Fruit fly (Drosophila melanogaster) whole organism, embryonic: ENCODE measurements around the gene CG34417.

Source experiments
- B-H1 ChIP-seq: fragments of 200-800 bp; sonication (Bioruptor generic); IDR thresholded peaks from 3 replicates; pipeline ENCODE4 v1.3.6; 2022; ENCODE audit warnings: missing biosample characterization, missing genetic modification characterization
- Bgb ChIP-seq: fragments of 200-800 bp; sonication (Bioruptor generic); IDR thresholded peaks from 2 replicates; pipeline ENCODE4 v1.3.6; 2022; ENCODE audit warnings: missing biosample characterization, missing genetic modification characterization; ENCODE audit not compliant: partially characterized antibody
- CG11456 ChIP-seq: fragments of 200-800 bp; sonication (Bioruptor generic); IDR thresholded peaks from 3 replicates; pipeline ENCODE4 v1.3.6; 2022; ENCODE audit warnings: missing biosample characterization, missing genetic modification characterization
- CG11695 ChIP-seq: fragments of 200-800 bp; sonication (Bioruptor generic); IDR thresholded peaks from 3 replicates; pipeline ENCODE4 v1.3.6; 2022; ENCODE audit warnings: missing biosample characterization, missing genetic modification characterization
- CG11723 ChIP-seq: fragments of 200-800 bp; sonication (Bioruptor generic); optimal IDR thresholded peaks from 2 replicates; lab custom pipeline; 2017; ENCODE audit warnings: missing biosample characterization, mild to moderate bottlenecking, missing genetic modification characterization
- CG12071 ChIP-seq: fragments of 200-800 bp; sonication (Bioruptor generic); optimal IDR thresholded peaks from 3 replicates; lab custom pipeline; 2018; ENCODE audit warnings: missing biosample characterization, mild to moderate bottlenecking, missing genetic modification characterization
- CG12744 ChIP-seq: fragments of 200-800 bp; sonication (Bioruptor generic); optimal IDR thresholded peaks from 2 replicates; lab custom pipeline; 2016; ENCODE audit warnings: missing biosample characterization, missing genetic modification characterization
- CG13296 ChIP-seq: fragments of 200-800 bp; sonication (Bioruptor generic); optimal IDR thresholded peaks from 3 replicates; lab custom pipeline; 2018; ENCODE audit warnings: missing biosample characterization, mild to moderate bottlenecking, missing genetic modification characterization
- CG15269 ChIP-seq: fragments of 200-800 bp; sonication (Bioruptor generic); optimal IDR thresholded peaks from 2 replicates; lab custom pipeline; 2018; ENCODE audit warnings: missing biosample characterization, mild to moderate bottlenecking, missing genetic modification characterization, moderate library complexity
- CG2129 ChIP-seq: fragments of 200-800 bp; sonication (Bioruptor generic); IDR thresholded peaks from 2 replicates; pipeline ENCODE4 v1.3.6; 2022; ENCODE audit warnings: missing biosample characterization, missing genetic modification characterization; ENCODE audit not compliant: partially characterized antibody
- CG31224 ChIP-seq: fragments of 200-800 bp; sonication (Bioruptor generic); IDR thresholded peaks from 2 replicates; pipeline ENCODE4 v1.3.6; 2022; ENCODE audit warnings: missing biosample characterization, missing genetic modification characterization
- CG34224 ChIP-seq: fragments of 200-800 bp; sonication (Bioruptor generic); IDR thresholded peaks from 3 replicates; pipeline ENCODE4 v1.3.6; 2022; ENCODE audit warnings: missing biosample characterization, missing genetic modification characterization; ENCODE audit not compliant: partially characterized antibody
- CG5245 ChIP-seq: fragments of 200-800 bp; sonication (Bioruptor generic); optimal IDR thresholded peaks from 3 replicates; lab custom pipeline; 2016; ENCODE audit warnings: missing biosample characterization, missing genetic modification characterization
- CG5953 ChIP-seq: fragments of 200-800 bp; sonication (Bioruptor generic); IDR thresholded peaks from 2 replicates; pipeline ENCODE4 v1.3.6; 2022; ENCODE audit warnings: missing biosample characterization, missing genetic modification characterization
- CG6175 ChIP-seq: fragments of 200-800 bp; sonication (Bioruptor generic); IDR thresholded peaks from 3 replicates; pipeline ENCODE4 v1.3.6; 2022; ENCODE audit warnings: missing biosample characterization, missing genetic modification characterization
- CG6683 ChIP-seq: fragments of 200-800 bp; sonication (Bioruptor generic); optimal IDR thresholded peaks from 2 replicates; lab custom pipeline; 2017; ENCODE audit warnings: missing biosample characterization, mild to moderate bottlenecking, missing genetic modification characterization, missing genetic modification reagents
- CG7839 ChIP-seq: fragments of 200-800 bp; sonication (Bioruptor generic); optimal IDR thresholded peaks from 3 replicates; lab custom pipeline; 2018; ENCODE audit warnings: missing biosample characterization, mild to moderate bottlenecking, missing genetic modification characterization, moderate library complexity
- CG8944 ChIP-seq: fragments of 200-800 bp; sonication (Bioruptor generic); optimal IDR thresholded peaks from 3 replicates; lab custom pipeline; 2016; ENCODE audit warnings: missing biosample characterization, missing genetic modification characterization
- CG9727 ChIP-seq: fragments of 200-800 bp; sonication (Bioruptor generic); optimal IDR thresholded peaks from 3 replicates; lab custom pipeline; 2017; ENCODE audit warnings: missing biosample characterization, mild to moderate bottlenecking, missing genetic modification characterization
- CrebB ChIP-seq: fragments of 200-800 bp; sonication (Bioruptor generic); optimal IDR thresholded peaks from 3 replicates; lab custom pipeline; 2018; ENCODE audit warnings: missing biosample characterization, mild to moderate bottlenecking, missing genetic modification characterization
- Dip3 ChIP-seq: fragments of 200-800 bp; sonication (Bioruptor generic); optimal IDR thresholded peaks from 3 replicates; lab custom pipeline; 2016; ENCODE audit warnings: missing biosample characterization, missing genetic modification characterization
- Ets65A ChIP-seq: fragments of 200-800 bp; sonication (Bioruptor generic); peaks from one replicate; lab custom pipeline; 2016; ENCODE audit warnings: missing biosample characterization, missing genetic modification characterization
- Hr3 ChIP-seq: fragments of 200-800 bp; sonication (Bioruptor generic); optimal IDR thresholded peaks from 3 replicates; lab custom pipeline; 2016; ENCODE audit warnings: missing biosample characterization, missing genetic modification characterization
- Hr78 ChIP-seq, 2 experiments: fragments of 200-800 bp in 1 of 2; fragments of >200 bp in 1 of 2; sonication (Bioruptor generic) in 1 of 2; optimal IDR thresholded peaks; 2 replicates each; lab custom pipeline; 2017 to 2019; ENCODE audit warnings: missing biosample characterization in 2 of 2, missing genetic modification characterization in 2 of 2, mild to moderate bottlenecking in 1 of 2, moderate library complexity in 1 of 2
- Lim3 ChIP-seq: fragments of 200-800 bp; sonication (Bioruptor generic); IDR thresholded peaks from 2 replicates; pipeline ENCODE4 v1.3.6; 2022; ENCODE audit warnings: missing biosample characterization, missing genetic modification characterization
- Mad ChIP-seq: fragments of 200-800 bp; sonication (Bioruptor generic); optimal IDR thresholded peaks from 2 replicates; lab custom pipeline; 2016; ENCODE audit warnings: missing biosample characterization, missing genetic modification characterization
- NC2β ChIP-seq: fragments of 200-800 bp; sonication (Bioruptor generic); optimal IDR thresholded peaks from 2 replicates; lab custom pipeline; 2016; ENCODE audit warnings: missing biosample characterization, missing genetic modification characterization
- Nf-YC ChIP-seq: fragments of 200-800 bp; optimal IDR thresholded peaks from 3 replicates; lab custom pipeline; 2019; ENCODE audit warnings: missing biosample characterization, mild to moderate bottlenecking, missing genetic modification characterization, moderate library complexity
- Scr ChIP-seq: fragments of 200-800 bp; sonication (Bioruptor generic); IDR thresholded peaks from 2 replicates; pipeline ENCODE4 v1.3.6; 2022; ENCODE audit warnings: missing biosample characterization, missing genetic modification characterization; ENCODE audit not compliant: partially characterized antibody
- Side ChIP-seq: fragments of 200-800 bp; sonication (Bioruptor generic); optimal IDR thresholded peaks from 2 replicates; lab custom pipeline; 2016; ENCODE audit warnings: missing biosample characterization, missing genetic modification characterization
- Spps ChIP-seq: fragments of 200-800 bp; sonication (Bioruptor generic); optimal IDR thresholded peaks from 2 replicates; lab custom pipeline; 2018; ENCODE audit warnings: missing biosample characterization, mild to moderate bottlenecking, missing genetic modification characterization
- Usf ChIP-seq: fragments of 200-800 bp; sonication (Bioruptor generic); optimal IDR thresholded peaks from 2 replicates; lab custom pipeline; 2017; ENCODE audit warnings: missing genotype, missing biosample characterization, missing genetic modification characterization
- Vsx1 ChIP-seq: fragments of 200-800 bp; sonication (Bioruptor generic); optimal IDR thresholded peaks from 2 replicates; lab custom pipeline; 2017; ENCODE audit warnings: missing biosample characterization, mild to moderate bottlenecking, missing genetic modification characterization, missing genetic modification reagents
- bsh ChIP-seq, 2 experiments: fragments of 200-800 bp; sonication (Bioruptor generic); optimal IDR thresholded peaks; 2 replicates each; lab custom pipeline; 2017 to 2018; ENCODE audit warnings: mild to moderate bottlenecking in 2 of 2, missing biosample characterization in 2 of 2, missing genetic modification characterization in 2 of 2, moderate library complexity in 1 of 2
- cad ChIP-seq: fragments of >200 bp; optimal IDR thresholded peaks from 2 replicates; lab custom pipeline; 2017; ENCODE audit warnings: missing biosample characterization, missing genetic modification characterization
- ci ChIP-seq: fragments of 200-800 bp; sonication (Bioruptor generic); IDR thresholded peaks from 3 replicates; pipeline ENCODE4 v1.3.6; 2022; ENCODE audit warnings: missing biosample characterization, missing genetic modification characterization
- cwo ChIP-seq: fragments of 200-800 bp; sonication (Bioruptor generic); optimal IDR thresholded peaks from 3 replicates; lab custom pipeline; 2017; ENCODE audit warnings: missing biosample characterization, missing genetic modification characterization, mild to moderate bottlenecking, moderate library complexity, missing genetic modification reagents
- disco-r ChIP-seq: fragments of 200-800 bp; sonication (Bioruptor generic); optimal IDR thresholded peaks from 2 replicates; lab custom pipeline; 2016; ENCODE audit warnings: missing biosample characterization, missing genetic modification characterization
- fd3F ChIP-seq: fragments of 200-800 bp; sonication (Bioruptor generic); optimal IDR thresholded peaks from 2 replicates; lab custom pipeline; 2018; ENCODE audit warnings: missing biosample characterization, mild to moderate bottlenecking, missing genetic modification characterization, moderate library complexity
- fd96Cb ChIP-seq: fragments of 200-800 bp; sonication (Bioruptor generic); optimal IDR thresholded peaks from 2 replicates; lab custom pipeline; 2018; ENCODE audit warnings: missing biosample characterization, mild to moderate bottlenecking, missing genetic modification characterization, moderate library complexity
- fru ChIP-seq: fragments of >200 bp; optimal IDR thresholded peaks from 2 replicates; lab custom pipeline; 2017
- gem ChIP-seq: fragments of 200-800 bp; sonication (Bioruptor generic); optimal IDR thresholded peaks from 2 replicates; lab custom pipeline; 2019; ENCODE audit warnings: missing biosample characterization, mild to moderate bottlenecking, missing genetic modification characterization, moderate library complexity
- gro ChIP-seq: fragments of 200-800 bp; sonication (Bioruptor generic); optimal IDR thresholded peaks from 2 replicates; lab custom pipeline; 2016; ENCODE audit warnings: missing biosample characterization, missing genetic modification characterization
- knrl ChIP-seq: fragments of 200-800 bp; sonication (Bioruptor generic); IDR thresholded peaks from 3 replicates; pipeline ENCODE4 v1.3.6; 2022; ENCODE audit warnings: missing biosample characterization, missing genetic modification characterization; ENCODE audit not compliant: partially characterized antibody
- lab ChIP-seq: fragments of 200-800 bp; sonication (Bioruptor generic); optimal IDR thresholded peaks from 3 replicates; lab custom pipeline; 2017; ENCODE audit warnings: missing biosample characterization, missing genetic modification characterization, mild to moderate bottlenecking, moderate library complexity, missing genetic modification reagents
- maf-S ChIP-seq: fragments of 200-800 bp; sonication (Bioruptor generic); optimal IDR thresholded peaks from 2 replicates; lab custom pipeline; 2016; ENCODE audit warnings: missing biosample characterization, missing genetic modification characterization
- mam ChIP-seq: fragments of 200-800 bp; sonication (Bioruptor generic); optimal IDR thresholded peaks from 3 replicates; lab custom pipeline; 2016; ENCODE audit warnings: missing biosample characterization, missing genetic modification characterization
- salm ChIP-seq: fragments of 200-800 bp; sonication (Bioruptor generic); optimal IDR thresholded peaks from 2 replicates; lab custom pipeline; 2018; ENCODE audit warnings: missing biosample characterization, mild to moderate bottlenecking, missing genetic modification characterization
- sc ChIP-seq, 3 experiments: fragments of >200 bp in 2 of 3; fragments of 200-800 bp in 1 of 3; sonication (Bioruptor generic) in 1 of 3; optimal IDR thresholded peaks; 2 replicates in 2 of 3; 3 replicates in 1 of 3; lab custom pipeline; 2017; ENCODE audit warnings: mild to moderate bottlenecking in 1 of 3, missing biosample characterization in 1 of 3, missing genetic modification characterization in 1 of 3, missing genetic modification reagents in 1 of 3
- sd ChIP-seq: fragments of 200-800 bp; sonication (Bioruptor generic); optimal IDR thresholded peaks from 3 replicates; lab custom pipeline; 2018; ENCODE audit warnings: missing biosample characterization, mild to moderate bottlenecking, missing genetic modification characterization, moderate library complexity
- wor ChIP-seq: fragments of 200-800 bp; sonication (Bioruptor generic); IDR thresholded peaks from 2 replicates; pipeline ENCODE4 v1.3.6; 2022; ENCODE audit warnings: missing biosample characterization, missing genetic modification characterization

Gene CG34417

dm6 chrX:6614266-6614665 is 73.7 kb downstream of the CG34417 start (continued):
- TF ChIP-seq Hr78 (GFP tag; optimal IDR thresholded peaks at IDR 0.05; lab: Kevin White, UChicago), result peak in 1 of 2 experiments; percentile 62
- no peak for TF ChIP-seq Mad (GFP tag; lab: Kevin White, UChicago)
- no peak for TF ChIP-seq CG11723
- no peak for TF ChIP-seq CG12744 (GFP tag; lab: Kevin White, UChicago)
- no peak for TF ChIP-seq Hr3 (GFP tag; lab: Kevin White, UChicago)
- TF ChIP-seq B-H1 (GFP tag; lab: Robert Waterston, UW), result no peak; the same call in 2 of the 3 replicates
- no peak for TF ChIP-seq cad
- peak; percentile 6 for TF ChIP-seq disco-r
- peak; percentile 43 for TF ChIP-seq CG9727
- peak; percentile 68 for TF ChIP-seq CG12071 (GFP tag; lab: Kevin White, UChicago)
- no peak for TF ChIP-seq CG7839 (tag; lab: Kevin White, UChicago)
- no peak for TF ChIP-seq mam (GFP tag; lab: Kevin White, UChicago)
- TF ChIP-seq sc (optimal IDR thresholded peaks at IDR 0.05; lab: Kevin White, UChicago), result no peak
- TF ChIP-seq sc (GFP tag; optimal IDR thresholded peaks at IDR 0.05; lab: Kevin White, UChicago), result peak; percentile 16
- peak; percentile 28 for TF ChIP-seq NC2β (GFP tag; lab: Kevin White, UChicago)
- TF ChIP-seq Usf (GFP tag; lab: Kevin White, UChicago), result no peak
- no peak for TF ChIP-seq CG11695 (GFP tag; lab: Robert Waterston, UW)
- TF ChIP-seq knrl (GFP tag; lab: Robert Waterston, UW), result no peak
- peak; percentile 62 for TF ChIP-seq salm
- TF ChIP-seq CG34224 (GFP tag; lab: Robert Waterston, UW), result no peak
- TF ChIP-seq bsh (GFP tag; optimal IDR thresholded peaks at IDR 0.05; lab: Kevin White, UChicago), result peak in 1 of 2 experiments; percentile 30
- no peak for TF ChIP-seq CG5245 (GFP tag; lab: Kevin White, UChicago)
- no peak for TF ChIP-seq CG11456 (GFP tag; lab: Robert Waterston, UW)
- TF ChIP-seq CG2129 (GFP tag; lab: Robert Waterston, UW), result no peak
- no peak for TF ChIP-seq gro (GFP tag; lab: Kevin White, UChicago)
- peak; percentile 44 for TF ChIP-seq gem (tag; lab: Kevin White, UChicago)
- TF ChIP-seq Lim3 (GFP tag; lab: Robert Waterston, UW), result no peak
- no peak for TF ChIP-seq maf-S (GFP tag; lab: Kevin White, UChicago)
- TF ChIP-seq CG6175 (GFP tag; lab: Robert Waterston, UW), result no peak
- peak; percentile 57 for TF ChIP-seq Vsx1 (GFP tag; lab: Kevin White, UChicago)
- peak; percentile 20 for TF ChIP-seq Spps (tag; lab: Kevin White, UChicago)
- peak; percentile 48 for TF ChIP-seq CG6683 (GFP tag; lab: Kevin White, UChicago)
- TF ChIP-seq fru (lab: Kevin White, UChicago), result no peak
- no peak for TF ChIP-seq Ets65A (GFP tag; lab: Kevin White, UChicago)
- no peak for TF ChIP-seq fd96Cb (tag; lab: Kevin White, UChicago)
- TF ChIP-seq lab, result peak; percentile 75
- TF ChIP-seq CG5953 (GFP tag; lab: Robert Waterston, UW), result no peak
- peak; percentile 49 for TF ChIP-seq Side (GFP tag; lab: Kevin White, UChicago)
- TF ChIP-seq CrebB (tag; lab: Kevin White, UChicago), result peak; percentile 58
- no peak for TF ChIP-seq CG31224 (GFP tag; lab: Robert Waterston, UW)
- TF ChIP-seq CG8944, result no peak
- TF ChIP-seq sd (tag; lab: Kevin White, UChicago), result peak; percentile 53
- no peak for TF ChIP-seq Nf-YC (tag; lab: Kevin White, UChicago)
- TF ChIP-seq cwo, result peak; percentile 9
- TF ChIP-seq CG15269 (tag; lab: Kevin White, UChicago), result peak; percentile 37
- TF ChIP-seq wor (GFP tag; lab: Robert Waterston, UW), result no peak
- peak; percentile 25 for TF ChIP-seq fd3F
- no peak for TF ChIP-seq Scr (GFP tag; lab: Robert Waterston, UW)
- TF ChIP-seq CG13296 (GFP tag; lab: Kevin White, UChicago), result peak; percentile 53
- TF ChIP-seq Bgb (GFP tag; lab: Robert Waterston, UW), result no peak
- TF ChIP-seq Dip3 (GFP tag; lab: Kevin White, UChicago), result no peak
- no peak for TF ChIP-seq ci
